Worm (Caenorhabditis elegans) whole organism, L1 larva: ENCODE measurements around the gene grl-9.
A peak's percentile ranks its signal among the peaks of the same experiment; 100 is the strongest.

ENCODE experiments used
- fos-1 ChIP-seq: fragments of 150-350 bp; optimal IDR thresholded peaks from 2 replicates; lab custom pipeline; 2014; ENCODE audit warnings: missing biosample characterization, missing genetic modification characterization
- isw-1 ChIP-seq: fragments of 200-800 bp; sonication (Bioruptor generic); IDR thresholded peaks from 2 replicates; pipeline ENCODE4 v1.3.6; 2022; ENCODE audit warnings: missing genetic modification characterization, missing compliant biosample characterization
- lin-13 ChIP-seq: fragments of 150-350 bp; optimal IDR thresholded peaks from 2 replicates; lab custom pipeline; 2014; ENCODE audit warnings: missing biosample characterization, missing genetic modification reagents, missing genetic modification characterization
- mab-9 ChIP-seq: fragments of 200-800 bp; sonication (Bioruptor generic); IDR thresholded peaks from 2 replicates; pipeline ENCODE4 v1.3.6; 2022; ENCODE audit warnings: missing genetic modification reagents, missing genetic modification characterization, missing compliant biosample characterization
- nhr-20 ChIP-seq: sonication (generic microtip); optimal IDR thresholded peaks from 2 replicates; lab custom pipeline; 2016; ENCODE audit warnings: mild to moderate bottlenecking, missing genetic modification characterization, missing compliant biosample characterization
- nhr-28 ChIP-seq: fragments of 150-350 bp; optimal IDR thresholded peaks from 2 replicates; lab custom pipeline; 2014; ENCODE audit warnings: missing biosample characterization, missing genetic modification characterization

DNA sequence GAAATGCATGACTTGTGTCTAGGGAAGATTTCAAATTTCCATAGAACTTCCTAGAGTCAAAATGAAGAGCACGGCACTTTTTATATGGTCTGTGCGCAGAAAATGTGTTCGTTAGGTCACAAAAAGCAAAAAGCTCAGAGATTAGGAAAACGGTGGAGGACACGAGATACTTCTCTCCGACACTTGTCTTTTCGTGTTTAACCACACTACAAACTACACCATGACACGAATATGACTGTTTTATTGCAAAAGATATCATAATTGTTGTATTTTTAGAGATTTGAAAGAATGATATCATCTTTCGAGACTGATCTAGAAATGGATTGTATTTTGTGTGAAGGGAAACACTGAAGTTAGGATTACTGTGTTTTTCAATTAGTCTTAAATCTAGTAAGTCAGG lies 32.5 kb downstream of the grl-9 start:
- TF ChIP-seq lin-13 = no peak
- TF ChIP-seq nhr-20 (tag; lab: Kevin White, UChicago) = peak; percentile 18
- no peak for TF ChIP-seq mab-9 (GFP tag; lab: Robert Waterston, UW)
- no peak for TF ChIP-seq isw-1 (GFP tag; lab: Robert Waterston, UW)
- TF ChIP-seq fos-1 (tag; lab: Kevin White, UChicago) = no peak
- TF ChIP-seq nhr-28 (tag; lab: Kevin White, UChicago) = no peak
